Fruit fly (Drosophila melanogaster) whole organism, embryonic: Measurements from ENCODE around the gene Gr93d.

Experiments used
- Atf3 ChIP-seq: fragments of 200-800 bp; sonication (Bioruptor generic); optimal IDR thresholded peaks from 3 replicates; lab custom pipeline; 2016; ENCODE audit warnings: missing biosample characterization, missing genetic modification characterization
- CG10321 ChIP-seq: fragments of 200-800 bp; sonication (Bioruptor generic); IDR thresholded peaks from 2 replicates; pipeline ENCODE4 v1.3.6; 2022; ENCODE audit warnings: missing biosample characterization, missing genetic modification characterization
- CG10959 ChIP-seq: fragments of 200-800 bp; sonication (Bioruptor generic); IDR thresholded peaks from 2 replicates; pipeline ENCODE4 v1.3.6; 2022; ENCODE audit warnings: missing biosample characterization, missing genetic modification characterization
- CG12659 ChIP-seq: fragments of 200-800 bp; sonication (Bioruptor generic); optimal IDR thresholded peaks from 3 replicates; lab custom pipeline; 2017; ENCODE audit warnings: mild to moderate bottlenecking, missing biosample characterization, missing genetic modification reagents, missing genetic modification characterization
- CG1602 ChIP-seq: fragments of 200-800 bp; sonication (Bioruptor generic); optimal IDR thresholded peaks from 3 replicates; lab custom pipeline; 2016; ENCODE audit warnings: missing biosample characterization, missing genetic modification characterization
- CG17612 ChIP-seq: fragments of 200-800 bp; sonication (Bioruptor generic); IDR thresholded peaks from 2 replicates; pipeline ENCODE4 v1.3.6; 2022; ENCODE audit warnings: missing biosample characterization, missing genetic modification characterization
- CG18599 ChIP-seq: fragments of 200-800 bp; sonication (Bioruptor generic); optimal IDR thresholded peaks from 3 replicates; lab custom pipeline; 2017; ENCODE audit warnings: missing biosample characterization, missing genetic modification characterization, mild to moderate bottlenecking, moderate library complexity, missing genetic modification reagents
- CG2712 ChIP-seq: fragments of 200-800 bp; optimal IDR thresholded peaks from 3 replicates; lab custom pipeline; 2019; ENCODE audit warnings: missing biosample characterization, mild to moderate bottlenecking, missing genetic modification characterization, moderate library complexity
- CG31441 ChIP-seq: fragments of 200-800 bp; sonication (Bioruptor generic); IDR thresholded peaks from 2 replicates; pipeline ENCODE4 v1.3.6; 2022; ENCODE audit warnings: missing biosample characterization, missing genetic modification characterization
- CG3838 ChIP-seq: fragments of 200-800 bp; sonication (Bioruptor generic); optimal IDR thresholded peaks from 3 replicates; lab custom pipeline; 2016; ENCODE audit warnings: missing biosample characterization, missing genetic modification characterization
- CG4854 ChIP-seq: fragments of 200-800 bp; sonication (Bioruptor generic); optimal IDR thresholded peaks from 2 replicates; lab custom pipeline; 2016; ENCODE audit warnings: missing biosample characterization, missing genetic modification characterization, inconsistent platforms
- CG6689 ChIP-seq: fragments of 200-800 bp; sonication (Bioruptor generic); IDR thresholded peaks from 2 replicates; pipeline ENCODE4 v1.3.6; 2022; ENCODE audit warnings: missing biosample characterization, missing genetic modification characterization
- CG8281 ChIP-seq: fragments of 200-800 bp; sonication (Bioruptor generic); optimal IDR thresholded peaks from 2 replicates; lab custom pipeline; 2018; ENCODE audit warnings: missing biosample characterization, mild to moderate bottlenecking, missing genetic modification characterization, moderate library complexity
- CG8359 ChIP-seq: fragments of 200-800 bp; sonication (Bioruptor generic); optimal IDR thresholded peaks from 2 replicates; lab custom pipeline; 2017; ENCODE audit warnings: missing biosample characterization, mild to moderate bottlenecking, missing genetic modification characterization, borderline replicate concordance
- Drgx ChIP-seq: fragments of 200-800 bp; sonication (Bioruptor generic); IDR thresholded peaks from 2 replicates; pipeline ENCODE4 v1.3.6; 2022; ENCODE audit warnings: missing biosample characterization, missing genetic modification characterization
- E2f1 ChIP-seq: fragments of 200-800 bp; sonication (Bioruptor generic); IDR thresholded peaks from 2 replicates; pipeline ENCODE4 v1.3.6; 2022; ENCODE audit warnings: missing biosample characterization, missing genetic modification characterization
- Ets65A ChIP-seq: fragments of 200-800 bp; sonication (Bioruptor generic); peaks from one replicate; lab custom pipeline; 2016; ENCODE audit warnings: missing biosample characterization, missing genetic modification characterization
- MESR4 ChIP-seq: fragments of 200-800 bp; sonication (Bioruptor generic); optimal IDR thresholded peaks from 2 replicates; lab custom pipeline; 2018; ENCODE audit warnings: missing biosample characterization, mild to moderate bottlenecking, missing genetic modification characterization, moderate library complexity
- Oli ChIP-seq: fragments of 200-800 bp; sonication (Bioruptor generic); optimal IDR thresholded peaks from 2 replicates; lab custom pipeline; 2018; ENCODE audit warnings: missing biosample characterization, mild to moderate bottlenecking, missing genetic modification characterization, moderate library complexity
- Sox102F ChIP-seq: fragments of 200-800 bp; sonication (Bioruptor generic); optimal IDR thresholded peaks from 2 replicates; lab custom pipeline; 2018; ENCODE audit warnings: missing biosample characterization, mild to moderate bottlenecking, missing genetic modification characterization, moderate library complexity
- bsh ChIP-seq, 2 experiments: fragments of 200-800 bp; sonication (Bioruptor generic); optimal IDR thresholded peaks; 2 replicates each; lab custom pipeline; 2017 to 2018; ENCODE audit warnings: mild to moderate bottlenecking in 2 of 2, missing biosample characterization in 2 of 2, missing genetic modification characterization in 2 of 2, moderate library complexity in 1 of 2
- dpn ChIP-seq, 2 experiments: fragments of 200-800 bp; sonication (Bioruptor generic); optimal IDR thresholded peaks; 3 replicates each; lab custom pipeline; 2016; ENCODE audit warnings: missing biosample characterization in 2 of 2, missing genetic modification characterization in 2 of 2
- ewg ChIP-seq: fragments of 200-800 bp; sonication (Bioruptor generic); optimal IDR thresholded peaks from 3 replicates; lab custom pipeline; 2017; ENCODE audit warnings: mild to moderate bottlenecking, missing biosample characterization, missing genetic modification reagents, missing genetic modification characterization
- fd3F ChIP-seq: fragments of 200-800 bp; sonication (Bioruptor generic); optimal IDR thresholded peaks from 2 replicates; lab custom pipeline; 2018; ENCODE audit warnings: missing biosample characterization, mild to moderate bottlenecking, missing genetic modification characterization, moderate library complexity
- gce ChIP-seq: fragments of 200-800 bp; sonication (Bioruptor generic); IDR thresholded peaks from 3 replicates; pipeline ENCODE4 v1.3.6; 2022; ENCODE audit warnings: missing biosample characterization, missing genetic modification characterization
- gem ChIP-seq: fragments of 200-800 bp; sonication (Bioruptor generic); optimal IDR thresholded peaks from 2 replicates; lab custom pipeline; 2019; ENCODE audit warnings: missing biosample characterization, mild to moderate bottlenecking, missing genetic modification characterization, moderate library complexity
- grau ChIP-seq: fragments of 200-800 bp; optimal IDR thresholded peaks from 3 replicates; lab custom pipeline; 2019; ENCODE audit warnings: missing biosample characterization, mild to moderate bottlenecking, missing genetic modification characterization, moderate library complexity
- jigr1 ChIP-seq: fragments of 200-800 bp; sonication (Bioruptor generic); IDR thresholded peaks from 3 replicates; pipeline ENCODE4 v1.3.6; 2022; ENCODE audit warnings: missing biosample characterization, missing genetic modification characterization
- nom ChIP-seq: fragments of 200-800 bp; sonication (Bioruptor generic); optimal IDR thresholded peaks from 2 replicates; lab custom pipeline; 2017; ENCODE audit warnings: missing biosample characterization, missing genetic modification characterization, mild to moderate bottlenecking, moderate library complexity, missing genetic modification reagents
- p53 ChIP-seq: fragments of 200-800 bp; sonication (Bioruptor generic); optimal IDR thresholded peaks from 2 replicates; lab custom pipeline; 2016; ENCODE audit warnings: missing biosample characterization, missing genetic modification characterization
- psq ChIP-seq: fragments of 200-800 bp; sonication (Bioruptor generic); optimal IDR thresholded peaks from 2 replicates; lab custom pipeline; 2017; ENCODE audit warnings: missing biosample characterization, missing genetic modification characterization
- sens ChIP-seq: fragments of 200-800 bp; sonication (Bioruptor generic); peaks from one replicate; lab custom pipeline; 2016; ENCODE audit warnings: missing biosample characterization, missing genetic modification characterization
- shn ChIP-seq: fragments of 200-800 bp; sonication (Bioruptor generic); optimal IDR thresholded peaks from 3 replicates; lab custom pipeline; 2016; ENCODE audit warnings: missing biosample characterization, missing genetic modification characterization
- ttk ChIP-seq: fragments of 200-800 bp; sonication (Bioruptor generic); IDR thresholded peaks from 2 replicates; pipeline ENCODE4 v2.1.2; 2022; ENCODE audit warnings: missing biosample characterization, missing genetic modification characterization

Gene Gr93d

DNA sequence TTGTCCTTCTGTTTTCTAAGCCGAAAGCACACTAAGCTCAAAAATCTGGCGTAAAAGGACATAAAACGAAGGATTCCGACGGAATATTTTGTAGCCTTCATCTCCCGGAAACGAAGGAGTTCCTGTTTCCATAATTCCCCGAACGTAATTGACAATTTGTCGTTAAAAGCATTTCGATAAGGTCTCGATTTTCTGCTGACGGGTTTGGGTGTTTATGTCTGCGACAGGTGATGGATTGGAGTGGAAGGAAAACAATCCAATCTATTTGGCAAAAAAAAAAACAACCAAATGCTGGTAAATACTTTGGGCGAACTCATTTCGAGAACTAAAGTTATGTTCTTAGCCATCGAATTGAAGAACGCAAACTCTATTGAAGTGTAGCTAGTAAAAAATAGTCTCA is at the start of gene Gr93d:
TSS of gene Gr93d (minus strand) at position 101 of the 400 bp plus-strand sequence.
- TF ChIP-seq dpn (GFP tag; optimal IDR thresholded peaks at IDR 0.05; lab: Kevin White, UChicago) (no peak), CG10321 (GFP tag; lab: Robert Waterston, UW) (no peak), ttk (GFP tag; lab: Robert Waterston, UW) (no peak), MESR4 (GFP tag; lab: Kevin White, UChicago) (no peak), gce (GFP tag; lab: Robert Waterston, UW) (no peak)
- TF ChIP-seq, all 482 proteins: peak for 0

DNA sequence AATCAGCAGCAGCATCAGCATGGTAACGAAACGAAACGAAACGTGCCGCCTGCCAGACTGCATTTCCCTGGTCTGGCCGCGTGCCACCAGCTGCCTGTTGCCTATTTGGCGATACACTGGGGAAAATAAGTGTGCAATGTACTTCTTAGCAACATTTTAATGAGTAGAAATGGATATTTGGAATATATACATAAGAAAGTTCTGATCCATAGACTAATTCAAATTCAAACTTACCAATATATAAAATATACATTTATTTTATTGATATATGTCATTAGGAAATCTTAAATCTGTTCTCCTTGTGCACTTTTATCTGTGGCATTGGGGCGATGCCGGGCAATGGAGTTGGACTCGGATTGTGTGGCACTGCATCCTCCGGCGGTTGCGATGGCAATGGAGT is 47.5 kb upstream of the Gr93d start:
- peak; percentile 60 for TF ChIP-seq nom (GFP tag; lab: Kevin White, UChicago)
- TF ChIP-seq CG31441 (GFP tag; lab: Robert Waterston, UW) = 0 out of 2 replicates have a peak, but pooled peaks have one; percentile 10
- peak; percentile 9 to 75 for TF ChIP-seq bsh (GFP tag; optimal IDR thresholded peaks at IDR 0.05; lab: Kevin White, UChicago)
- peak; percentile 25 for TF ChIP-seq sens (GFP tag; lab: Kevin White, UChicago)
- TF ChIP-seq CG2712 (tag; lab: Kevin White, UChicago) = peak; percentile 6
- no peak for TF ChIP-seq E2f1
- peak; percentile 88 for TF ChIP-seq Drgx (GFP tag; lab: Robert Waterston, UW)
- TF ChIP-seq jigr1 (GFP tag; lab: Robert Waterston, UW) = no peak
- TF ChIP-seq gem (tag; lab: Kevin White, UChicago) = peak; percentile 27
- TF ChIP-seq, all 482 proteins: peak for 7

DNA sequence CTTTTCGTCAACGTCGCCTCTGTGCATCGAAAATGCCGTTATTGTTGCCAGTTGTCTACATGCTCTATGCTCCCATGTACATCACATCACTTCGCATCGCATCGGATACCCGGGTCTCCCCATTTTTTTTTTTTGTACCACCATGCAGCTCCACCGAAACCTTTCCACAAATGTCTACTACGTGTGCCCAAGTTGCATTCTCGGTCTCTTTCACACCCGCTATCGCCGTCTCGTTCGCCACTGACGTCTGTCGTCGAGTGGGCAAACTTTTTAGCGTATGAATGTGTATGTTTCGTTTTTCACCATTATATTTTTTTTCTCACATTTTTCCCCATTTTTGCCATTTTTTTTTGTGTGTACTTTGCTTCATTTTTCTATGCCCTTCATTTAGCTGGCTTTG is 46.0 kb upstream of the Gr93d start:
- no peak for TF ChIP-seq ewg (GFP tag; lab: Kevin White, UChicago)
- no peak for TF ChIP-seq Ets65A (GFP tag; lab: Kevin White, UChicago)
- TF ChIP-seq CG12659 (GFP tag; lab: Kevin White, UChicago) = no peak
- no peak for TF ChIP-seq CG6689
- no peak for TF ChIP-seq CG18599 (GFP tag; lab: Kevin White, UChicago)
- no peak for TF ChIP-seq grau (tag; lab: Kevin White, UChicago)
- TF ChIP-seq CG31441 (GFP tag; lab: Robert Waterston, UW) = no peak
- no peak for TF ChIP-seq Sox102F (GFP tag; lab: Kevin White, UChicago)
- TF ChIP-seq CG17612 (GFP tag; lab: Robert Waterston, UW) = no peak
- no peak for TF ChIP-seq psq (GFP tag; lab: Kevin White, UChicago)
- TF ChIP-seq Oli (tag; lab: Kevin White, UChicago) = no peak
- no peak for TF ChIP-seq Atf3
- no peak for TF ChIP-seq CG4854 (GFP tag; lab: Kevin White, UChicago)
- no peak for TF ChIP-seq p53 (GFP tag; lab: Kevin White, UChicago)
- TF ChIP-seq CG3838 (GFP tag; lab: Kevin White, UChicago) = no peak
- TF ChIP-seq shn (GFP tag; lab: Kevin White, UChicago) = no peak

DNA sequence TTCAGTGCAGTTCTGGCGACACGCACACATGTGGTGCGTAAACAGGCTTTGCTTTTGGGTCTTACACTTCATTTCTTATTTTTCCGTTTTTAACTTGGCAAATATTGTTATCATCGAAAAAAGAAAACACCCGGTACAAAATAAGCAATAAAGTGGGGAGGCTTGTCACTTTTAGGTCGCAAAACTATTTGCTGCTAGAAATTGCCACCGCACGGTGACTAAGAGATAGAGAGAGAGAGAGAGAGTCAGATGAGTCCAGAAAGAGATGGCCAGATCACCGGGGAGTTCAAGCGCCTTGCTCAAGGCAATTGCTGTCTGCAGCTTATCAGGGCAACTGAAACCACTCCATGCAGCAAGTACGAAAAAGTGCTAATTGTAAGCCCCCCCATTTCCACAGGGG is 44.3 kb upstream of the Gr93d start:
- TF ChIP-seq Drgx (GFP tag; lab: Robert Waterston, UW) (peak; percentile 26; the same call in 1 of the 2 replicates), CG1602 (GFP tag; lab: Kevin White, UChicago) (no peak)

DNA sequence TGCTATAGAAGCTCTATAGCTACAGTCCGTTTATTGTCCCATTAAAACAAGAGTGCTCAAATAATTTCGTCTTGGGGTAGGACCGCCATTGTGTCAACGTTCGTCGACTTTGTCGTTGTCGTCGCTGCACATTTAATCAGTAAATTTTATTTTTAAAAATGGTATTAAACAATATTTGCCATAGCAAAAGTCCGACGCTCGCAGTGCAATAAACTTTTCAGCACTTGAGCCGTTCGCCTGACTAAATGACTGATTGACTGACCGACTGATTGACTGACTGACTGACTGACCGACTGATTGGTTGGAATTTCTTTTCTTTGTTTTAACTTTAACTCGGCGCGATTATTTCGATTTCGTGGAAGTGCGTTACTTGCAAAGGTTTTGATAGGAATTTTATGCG is 43.5 kb upstream of the Gr93d start:
- TF ChIP-seq CG8359 = no peak
- TF ChIP-seq CG31441 (GFP tag; lab: Robert Waterston, UW) = no peak
- peak; percentile 83 for TF ChIP-seq CG8281
- no peak for TF ChIP-seq fd3F (GFP tag; lab: Kevin White, UChicago)
- TF ChIP-seq CG10959 (GFP tag; lab: Robert Waterston, UW) = no peak
